Worm (Caenorhabditis elegans) whole organism, young adult: Measurements from ENCODE around the gene cyp-14A3.

Experiments
- D2030.7 ChIP-seq: fragments of 200-800 bp; sonication (Bioruptor generic); IDR thresholded peaks from 2 replicates; pipeline ENCODE4 v1.3.6; 2022; ENCODE audit warnings: missing genetic modification reagents, missing genetic modification characterization, missing compliant biosample characterization
- F22D6.2 ChIP-seq: sonication (generic microtip); optimal IDR thresholded peaks from 2 replicates; lab custom pipeline; 2016; ENCODE audit warnings: mild to moderate bottlenecking, missing genetic modification characterization, missing compliant biosample characterization
- F23B12.7 ChIP-seq: sonication (generic microtip); optimal IDR thresholded peaks from 2 replicates; lab custom pipeline; 2017; ENCODE audit warnings: missing genetic modification characterization, mild to moderate bottlenecking, missing compliant biosample characterization, antibody characterized with exemption, moderate library complexity; ENCODE audit not compliant: insufficient read depth
- F33H1.4 ChIP-seq: fragments of 200-800 bp; sonication (Bioruptor generic); IDR thresholded peaks from 2 replicates; pipeline ENCODE4 v1.3.6; 2022; ENCODE audit warnings: missing genetic modification reagents, missing genetic modification characterization, missing compliant biosample characterization
- F57C9.4 ChIP-seq: sonication (generic microtip); optimal IDR thresholded peaks from 2 replicates; lab custom pipeline; 2017; ENCODE audit warnings: mild to moderate bottlenecking, missing genetic modification characterization, missing compliant biosample characterization
- K11D2.4 ChIP-seq: fragments of 200-800 bp; sonication (Bioruptor generic); IDR thresholded peaks from 2 replicates; pipeline ENCODE4 v1.3.6; 2022; ENCODE audit warnings: missing genetic modification reagents, missing genetic modification characterization, missing compliant biosample characterization
- T26A5.8 ChIP-seq: sonication (generic microtip); optimal IDR thresholded peaks from 2 replicates; lab custom pipeline; 2016; ENCODE audit warnings: missing genetic modification characterization, missing compliant biosample characterization
- Y95B8A.8 ChIP-seq: fragments of 200-800 bp; sonication (Bioruptor generic); IDR thresholded peaks from 2 replicates; pipeline ENCODE4 v1.3.6; 2022; ENCODE audit warnings: missing genetic modification reagents, missing genetic modification characterization, missing compliant biosample characterization
- ama-1 ChIP-seq, 3 experiments: fragments of 150-350 bp in 1 of 3; sonication (generic microtip) in 2 of 3; optimal IDR thresholded peaks; 2 replicates each; lab custom pipeline; 2014 to 2018; ENCODE audit warnings: missing biosample characterization in 2 of 3, missing genetic modification characterization in 2 of 3, missing genetic modification reagents in 2 of 3
- atf-7 ChIP-seq: sonication (generic microtip); optimal IDR thresholded peaks from 2 replicates; lab custom pipeline; 2017; ENCODE audit warnings: mild to moderate bottlenecking, missing genetic modification characterization, missing compliant biosample characterization
- athp-1 ChIP-seq: sonication (generic microtip); optimal IDR thresholded peaks from 2 replicates; lab custom pipeline; 2017; ENCODE audit warnings: mild to moderate bottlenecking, missing genetic modification characterization, missing compliant biosample characterization
- attf-6 ChIP-seq: fragments of 200-800 bp; sonication (Bioruptor generic); IDR thresholded peaks from 2 replicates; pipeline ENCODE4 v1.3.6; 2022; ENCODE audit warnings: missing genetic modification reagents, missing genetic modification characterization, missing compliant biosample characterization
- ccch-3 ChIP-seq: fragments of 200-800 bp; sonication (Bioruptor generic); optimal IDR thresholded peaks from 2 replicates; lab custom pipeline; 2018; ENCODE audit warnings: mild to moderate bottlenecking, missing genetic modification characterization, missing compliant biosample characterization
- ceh-100 ChIP-seq: fragments of 200-800 bp; sonication (Bioruptor generic); IDR thresholded peaks from 2 replicates; pipeline ENCODE4 v1.3.6; 2022; ENCODE audit warnings: missing genetic modification reagents, missing genetic modification characterization, missing compliant biosample characterization
- ceh-27 ChIP-seq: fragments of 200-800 bp; sonication (Bioruptor generic); optimal IDR thresholded peaks from 2 replicates; lab custom pipeline; 2018; ENCODE audit warnings: mild to moderate bottlenecking, missing genetic modification characterization, moderate library complexity, missing compliant biosample characterization
- die-1 ChIP-seq: sonication (generic microtip); optimal IDR thresholded peaks from 2 replicates; lab custom pipeline; 2016; ENCODE audit warnings: missing genotype, mild to moderate bottlenecking, missing genetic modification characterization, missing compliant biosample characterization
- dox-1 ChIP-seq: fragments of 200-800 bp; sonication (Bioruptor generic); IDR thresholded peaks from 2 replicates; pipeline ENCODE4 v1.3.6; 2022; ENCODE audit warnings: missing genetic modification reagents, missing genetic modification characterization, missing compliant biosample characterization
- dpl-1 ChIP-seq: fragments of 150-350 bp; optimal IDR thresholded peaks from 2 replicates; lab custom pipeline; 2014; ENCODE audit warnings: missing biosample characterization, missing genetic modification reagents, missing genetic modification characterization
- efl-1 ChIP-seq: fragments of 150-350 bp; optimal IDR thresholded peaks from 2 replicates; lab custom pipeline; 2014; ENCODE audit warnings: missing biosample characterization, missing genetic modification reagents, missing genetic modification characterization
- gei-17 ChIP-seq: fragments of 200-800 bp; sonication (Bioruptor generic); optimal IDR thresholded peaks from 2 replicates; lab custom pipeline; 2018; ENCODE audit warnings: mild to moderate bottlenecking, missing genetic modification characterization, missing compliant biosample characterization
- him-1 ChIP-seq: sonication (generic microtip); optimal IDR thresholded peaks from 2 replicates; lab custom pipeline; 2016; ENCODE audit warnings: missing genotype, missing genetic modification reagents, missing genetic modification characterization, missing compliant biosample characterization
- hrde-1 ChIP-seq: sonication (generic microtip); optimal IDR thresholded peaks from 2 replicates; lab custom pipeline; 2016; ENCODE audit warnings: missing genetic modification characterization, mild to moderate bottlenecking, missing compliant biosample characterization, moderate library complexity, missing genotype, missing genetic modification reagents, borderline replicate concordance
- let-526 ChIP-seq: fragments of 200-800 bp; sonication (Bioruptor generic); IDR thresholded peaks from 2 replicates; pipeline ENCODE4 v1.3.6; 2022; ENCODE audit warnings: missing genetic modification reagents, missing genetic modification characterization, missing compliant biosample characterization
- let-607 ChIP-seq, 2 experiments: fragments of 200-800 bp in 1 of 2; sonication (Bioruptor generic) in 1 of 2; sonication (generic microtip) in 1 of 2; optimal IDR thresholded peaks; 2 replicates each; lab custom pipeline; 2016 to 2018; ENCODE audit warnings: mild to moderate bottlenecking in 2 of 2, missing compliant biosample characterization in 2 of 2, missing genetic modification characterization in 2 of 2, moderate library complexity in 2 of 2, missing genotype in 1 of 2
- lin-26 ChIP-seq: fragments of 200-800 bp; sonication (Bioruptor generic); IDR thresholded peaks from 2 replicates; pipeline ENCODE4 v1.3.6; 2022; ENCODE audit warnings: missing genetic modification reagents, missing genetic modification characterization, missing compliant biosample characterization
- lin-35 ChIP-seq, 3 experiments: fragments of 150-350 bp in 2 of 3; sonication (generic microtip) in 1 of 3; optimal IDR thresholded peaks; 2 replicates each; lab custom pipeline; 2014 to 2018; ENCODE audit warnings: missing biosample characterization in 3 of 3, missing genetic modification characterization in 3 of 3, missing genetic modification reagents in 3 of 3
- lin-54 ChIP-seq: fragments of 200-800 bp; sonication (Bioruptor generic); optimal IDR thresholded peaks from 2 replicates; lab custom pipeline; 2018; ENCODE audit warnings: mild to moderate bottlenecking, missing genetic modification characterization, missing compliant biosample characterization
- lsl-1 ChIP-seq: fragments of 200-800 bp; sonication (Bioruptor generic); optimal IDR thresholded peaks from 2 replicates; lab custom pipeline; 2018; ENCODE audit warnings: mild to moderate bottlenecking, missing genetic modification characterization, moderate library complexity, missing compliant biosample characterization
- mes-4 ChIP-seq: sonication (generic microtip); optimal IDR thresholded peaks from 2 replicates; lab custom pipeline; 2016; ENCODE audit warnings: missing genotype, missing genetic modification characterization, missing compliant biosample characterization
- nfya-1 ChIP-seq: sonication (generic microtip); optimal IDR thresholded peaks from 2 replicates; lab custom pipeline; 2017; ENCODE audit warnings: antibody characterized with exemption, missing compliant biosample characterization, missing genetic modification characterization, borderline replicate concordance; ENCODE audit not compliant: insufficient read depth
- nfyb-1 ChIP-seq: fragments of 200-800 bp; sonication (Bioruptor generic); IDR thresholded peaks from 2 replicates; pipeline ENCODE4 v1.3.6; 2022; ENCODE audit warnings: missing genetic modification reagents, missing genetic modification characterization, missing compliant biosample characterization
- nhr-179 ChIP-seq: sonication (generic microtip); optimal IDR thresholded peaks from 2 replicates; lab custom pipeline; 2016; ENCODE audit warnings: mild to moderate bottlenecking, missing genetic modification characterization, missing compliant biosample characterization
- nhr-80 ChIP-seq: sonication (generic microtip); optimal IDR thresholded peaks from 2 replicates; lab custom pipeline; 2016; ENCODE audit warnings: missing genetic modification characterization, missing compliant biosample characterization
- snpc-1.1 ChIP-seq: sonication (generic microtip); optimal IDR thresholded peaks from 2 replicates; lab custom pipeline; 2017; ENCODE audit warnings: missing genetic modification characterization, mild to moderate bottlenecking, missing compliant biosample characterization, antibody characterized with exemption, moderate library complexity, missing genotype, missing genetic modification reagents; ENCODE audit not compliant: insufficient read depth
- snpc-4 ChIP-seq, 5 experiments: fragments of 150-350 bp in 1 of 5; sonication (generic microtip) in 4 of 5; optimal IDR thresholded peaks; 2 replicates each; lab custom pipeline; 2014 to 2018; ENCODE audit warnings: missing genetic modification characterization in 5 of 5, missing biosample characterization in 3 of 5, antibody characterized with exemption in 2 of 5, mild to moderate bottlenecking in 2 of 5, missing compliant biosample characterization in 2 of 5, missing genotype in 2 of 5, moderate library complexity in 2 of 5, missing genetic modification reagents in 1 of 5
- tbp1 ChIP-seq: fragments of 200-800 bp; sonication (Bioruptor generic); optimal IDR thresholded peaks from 2 replicates; lab custom pipeline; 2018; ENCODE audit warnings: mild to moderate bottlenecking, missing genetic modification characterization, missing compliant biosample characterization
- xnd-1 ChIP-seq: sonication (generic microtip); optimal IDR thresholded peaks from 2 replicates; lab custom pipeline; 2016; ENCODE audit warnings: missing genotype, missing genetic modification reagents, missing genetic modification characterization, missing compliant biosample characterization
- zfh-2 ChIP-seq: fragments of 200-800 bp; sonication (Bioruptor generic); conservative IDR thresholded peaks from 2 replicates; pipeline ENCODE4 v1.3.6; 2022; ENCODE audit warnings: missing genetic modification reagents, missing genetic modification characterization, missing compliant biosample characterization
- zim-3 ChIP-seq: sonication (generic microtip); optimal IDR thresholded peaks from 2 replicates; lab custom pipeline; 2017; ENCODE audit warnings: mild to moderate bottlenecking, missing genetic modification characterization, moderate library complexity, missing compliant biosample characterization
- ztf-18 ChIP-seq: sonication (generic microtip); optimal IDR thresholded peaks from 2 replicates; lab custom pipeline; 2016; ENCODE audit warnings: missing genotype, mild to moderate bottlenecking, missing genetic modification characterization, missing compliant biosample characterization
- ztf-26 ChIP-seq: sonication (generic microtip); optimal IDR thresholded peaks from 2 replicates; lab custom pipeline; 2017; ENCODE audit warnings: missing genetic modification characterization, missing compliant biosample characterization
- ztf-3 ChIP-seq: fragments of 200-800 bp; sonication (Bioruptor generic); optimal IDR thresholded peaks from 2 replicates; lab custom pipeline; 2018; ENCODE audit warnings: mild to moderate bottlenecking, missing genetic modification characterization, missing compliant biosample characterization

Gene cyp-14A3

DNA sequence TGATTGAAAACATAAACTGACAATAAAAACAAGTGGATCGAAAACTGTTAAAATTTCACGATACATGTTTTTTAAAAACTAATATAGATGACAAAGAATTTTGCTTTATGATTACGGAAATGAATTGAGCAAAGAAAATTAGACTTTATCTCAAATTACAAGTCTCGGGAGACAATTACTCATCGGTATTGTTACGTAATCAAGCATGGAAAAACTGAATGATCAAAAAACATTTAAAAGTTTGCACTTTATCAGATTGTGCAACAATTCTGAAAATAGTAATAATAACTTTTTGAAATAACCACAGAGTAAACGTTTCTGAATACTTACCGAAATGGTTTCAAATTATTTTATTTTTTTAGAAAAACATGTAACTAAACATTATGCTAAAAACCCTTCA, 31.8 kb upstream of the cyp-14A3 start, which contains the start of gene srd-43 (continued):
- no peak for TF ChIP-seq let-607 (tag; optimal IDR thresholded peaks at IDR 0.05; lab: Kevin White, UChicago)
- TF ChIP-seq hrde-1 (tag; lab: Kevin White, UChicago), result no peak
- TF ChIP-seq, all 124 proteins: peak for 0

- no peak for TF ChIP-seq atf-7
These were observed 29.4 kb upstream of the cyp-14A3 start, which contains the start of gene srd-42 for ce11 chrX:13303357-13303756. TSS of gene srd-42 (minus strand) at chrX:13303457.

- TF ChIP-seq ztf-18 (tag; lab: Kevin White, UChicago), result no peak
- TF ChIP-seq snpc-1.1 (tag; lab: Kevin White, UChicago), result no peak
- no peak for TF ChIP-seq nhr-80 (tag; lab: Kevin White, UChicago)
- no peak for TF ChIP-seq lin-26 (GFP tag; lab: Robert Waterston, UW)
- TF ChIP-seq T26A5.8, result no peak
- no peak for TF ChIP-seq snpc-4 (GFP tag; optimal IDR thresholded peaks at IDR 0.05; lab: Kevin White, UChicago)
- TF ChIP-seq snpc-4 (tag; optimal IDR thresholded peaks at IDR 0.05; lab: Kevin White, UChicago), result no peak
- TF ChIP-seq F22D6.2 (tag; lab: Kevin White, UChicago), result no peak
- no peak for TF ChIP-seq ceh-100 (GFP tag; lab: Robert Waterston, UW)
- no peak for TF ChIP-seq F57C9.4 (tag; lab: Kevin White, UChicago)
- TF ChIP-seq Y95B8A.8 (GFP tag; lab: Robert Waterston, UW), result no peak
These were observed 26.5 kb upstream of the cyp-14A3 start, which contains the start of gene srd-39 for ce11 chrX:13300503-13300902. TSS of gene srd-39 (minus strand) at chrX:13300603.

DNA sequence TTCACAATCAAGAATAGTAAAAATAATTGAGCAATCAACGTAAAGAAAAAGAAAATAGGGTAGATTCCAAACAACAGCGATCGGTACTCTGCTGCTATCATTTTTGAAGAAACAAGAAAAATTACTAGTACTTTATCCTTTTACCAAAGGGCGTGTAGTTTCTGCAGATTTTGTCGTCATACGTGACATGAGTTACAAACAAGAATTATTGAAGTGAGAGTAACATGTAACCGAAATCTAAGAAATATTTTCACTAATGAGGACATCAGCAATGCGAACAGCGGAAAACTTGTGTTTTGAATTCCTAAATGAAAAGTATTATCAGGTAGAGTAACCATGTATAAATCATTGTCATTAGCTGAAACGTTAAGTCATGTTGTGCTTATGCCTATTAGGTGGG, 20.7 kb upstream of the cyp-14A3 start, which contains the start of gene srd-36:
srd-36 (minus strand) TSS at position 101 of the 400 bp plus-strand sequence.
- TF ChIP-seq attf-6, result no peak
- TF ChIP-seq xnd-1, result no peak
- no peak for TF ChIP-seq ama-1 (optimal IDR thresholded peaks at IDR 0.05; lab: Kevin White, UChicago)
- TF ChIP-seq ama-1 (GFP tag; optimal IDR thresholded peaks at IDR 0.05; lab: Kevin White, UChicago), result no peak
- no peak for TF ChIP-seq dpl-1 (GFP tag; lab: Kevin White, UChicago)
- no peak for TF ChIP-seq D2030.7
- TF ChIP-seq nfya-1, result no peak
- TF ChIP-seq mes-4 (tag; lab: Kevin White, UChicago), result no peak
- TF ChIP-seq F33H1.4 (GFP tag; lab: Robert Waterston, UW), result no peak
- TF ChIP-seq him-1 (tag; lab: Kevin White, UChicago), result no peak
- TF ChIP-seq athp-1, result no peak
- TF ChIP-seq lsl-1, result no peak
- no peak for TF ChIP-seq hrde-1 (tag; lab: Kevin White, UChicago)
- no peak for TF ChIP-seq dox-1 (GFP tag; lab: Robert Waterston, UW)
- no peak for TF ChIP-seq lin-54 (GFP tag; lab: Kevin White, UChicago)
- TF ChIP-seq F23B12.7, result no peak
- no peak for TF ChIP-seq ceh-27

DNA sequence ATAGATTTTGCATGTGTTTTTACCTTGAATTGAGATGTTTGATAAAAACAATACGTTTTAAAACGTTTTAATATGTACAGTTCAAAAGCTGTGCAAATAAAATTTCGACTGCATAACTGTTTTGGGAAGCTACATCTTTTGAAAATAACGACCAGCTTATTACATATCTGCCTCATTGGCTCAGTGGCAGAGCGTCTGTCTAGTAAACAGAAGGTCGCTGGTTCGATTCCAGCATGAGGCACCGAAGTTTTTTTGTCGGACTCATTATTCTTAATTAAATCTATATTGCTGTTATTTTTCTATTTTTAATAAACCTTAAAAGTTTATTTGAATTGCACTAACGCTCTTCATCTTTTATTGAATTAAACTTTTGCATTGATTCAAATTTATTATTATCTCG, 19.0 kb upstream of the cyp-14A3 start:
- TF ChIP-seq nfyb-1 (no peak), efl-1 (no peak), lin-35 (GFP tag; optimal IDR thresholded peaks at IDR 0.05; lab: Kevin White, UChicago) (no peak), ccch-3 (GFP tag; lab: Kevin White, UChicago) (no peak), let-526 (GFP tag; lab: Robert Waterston, UW) (no peak), die-1 (tag; lab: Kevin White, UChicago) (peak; percentile 75), zfh-2 (GFP tag; lab: Robert Waterston, UW) (no peak), zim-3 (tag; lab: Kevin White, UChicago) (no peak), gei-17 (GFP tag; lab: Kevin White, UChicago) (no peak), T26A5.8 (no peak), ztf-26 (tag; lab: Kevin White, UChicago) (no peak), ztf-3 (no peak), tbp1 (GFP tag; lab: Kevin White, UChicago) (peak; percentile 83), nhr-179 (tag; lab: Kevin White, UChicago) (peak; percentile 8), K11D2.4 (GFP tag; lab: Robert Waterston, UW) (no peak), mes-4 (tag; lab: Kevin White, UChicago) (peak; percentile 51)
